Fruit fly (Drosophila melanogaster) whole organism, adult: Measurements from ENCODE around the gene CG7299.

Experiments
- CG11617 ChIP-seq: fragments of 200-800 bp; sonication (Bioruptor generic); optimal IDR thresholded peaks from 2 replicates; lab custom pipeline; 2017; ENCODE audit warnings: mild to moderate bottlenecking, missing biosample characterization, missing genetic modification reagents, missing genetic modification characterization
- CG5204 ChIP-seq: fragments of 200-800 bp; sonication (Bioruptor generic); optimal IDR thresholded peaks from 2 replicates; lab custom pipeline; 2016; ENCODE audit warnings: missing biosample characterization, missing genetic modification characterization
- Hr96 ChIP-seq: fragments of 200-800 bp; sonication (Bioruptor generic); optimal IDR thresholded peaks from 2 replicates; lab custom pipeline; 2016; ENCODE audit warnings: missing biosample characterization, missing genetic modification characterization
- ovo ChIP-seq: fragments of 200-800 bp; sonication (Bioruptor generic); optimal IDR thresholded peaks from 2 replicates; lab custom pipeline; 2016; ENCODE audit warnings: missing biosample characterization, missing genetic modification characterization
- pad ChIP-seq: fragments of 200-800 bp; sonication (Bioruptor generic); optimal IDR thresholded peaks from 3 replicates; lab custom pipeline; 2017; ENCODE audit warnings: missing biosample characterization, missing genetic modification characterization, mild to moderate bottlenecking, moderate library complexity, missing genetic modification reagents
- tj ChIP-seq: fragments of 200-800 bp; sonication (Bioruptor generic); optimal IDR thresholded peaks from 3 replicates; lab custom pipeline; 2017; ENCODE audit warnings: missing biosample characterization, mild to moderate bottlenecking, missing genetic modification characterization, moderate library complexity
- toe ChIP-seq: fragments of 200-800 bp; sonication (Bioruptor generic); optimal IDR thresholded peaks from 2 replicates; lab custom pipeline; 2016; ENCODE audit warnings: missing biosample characterization, missing genetic modification characterization

DNA sequence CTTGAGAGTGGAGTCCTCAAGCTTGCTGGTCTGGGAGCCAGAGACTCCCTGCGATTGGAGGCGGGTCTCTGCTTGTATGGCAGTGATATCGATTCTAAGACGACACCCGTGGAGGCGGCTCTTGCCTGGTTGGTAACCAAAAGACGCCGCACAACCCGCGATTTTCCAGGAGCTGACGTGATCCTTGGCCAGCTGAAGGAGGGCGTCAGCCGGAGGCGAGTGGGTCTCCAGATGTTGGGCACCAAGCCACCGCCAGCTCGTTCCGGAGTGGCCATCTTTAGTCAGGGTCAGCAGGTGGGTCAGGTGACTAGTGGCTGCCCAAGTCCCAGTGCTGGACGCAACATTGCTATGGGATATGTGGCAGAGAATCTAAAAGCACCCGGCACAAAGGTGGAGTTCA, 20.2 kb upstream of the CG7299 start:
- no peak for TF ChIP-seq Hr96 (GFP tag; lab: Kevin White, UChicago)
- TF ChIP-seq CG11617 (GFP tag; lab: Kevin White, UChicago): no peak
- no peak for TF ChIP-seq toe (GFP tag; lab: Kevin White, UChicago)
- TF ChIP-seq pad (GFP tag; lab: Kevin White, UChicago): no peak
- no peak for TF ChIP-seq ovo
- TF ChIP-seq tj (GFP tag; lab: Kevin White, UChicago): no peak
- no peak for TF ChIP-seq CG5204 (GFP tag; lab: Kevin White, UChicago)
